Worm (Caenorhabditis elegans): ENCODE measurements around the gene ugt-63.

The ugt-63 gene

DNA sequence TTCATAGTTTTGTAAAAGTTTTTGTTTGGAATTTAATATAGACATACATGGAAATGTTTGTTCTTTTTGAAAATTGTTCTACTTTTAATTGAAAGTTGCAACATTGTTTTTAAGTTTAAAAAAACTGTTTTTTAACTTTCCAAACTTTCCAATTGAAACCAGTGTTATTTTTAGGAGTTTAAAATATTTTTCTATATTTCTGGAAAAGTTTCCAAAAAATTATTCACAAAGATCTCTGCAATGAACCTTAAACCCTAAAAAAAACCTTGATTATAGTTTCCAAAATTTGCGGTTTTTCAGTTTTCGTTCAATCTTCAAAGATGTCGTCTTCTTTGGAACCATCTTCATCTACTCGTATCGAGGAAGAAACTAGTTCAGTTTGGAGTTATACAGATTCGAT lies 21.9 kb upstream of the ugt-63 start, which contains the start of gene F14F9.4:
TSS of gene F14F9.4 (plus strand) at position 301 of the 400 bp plus-strand sequence.
- TF ChIP-seq ets-5 (GFP tag; IDR thresholded peaks at IDR 0.05) (no peak), hpl-2 (GFP tag; optimal IDR thresholded peaks at IDR 0.05) (no peak), sox-4 (tag; optimal IDR thresholded peaks at IDR 0.05) (no peak), unc-62 (GFP tag; optimal IDR thresholded peaks at IDR 0.05) (no peak)

DNA sequence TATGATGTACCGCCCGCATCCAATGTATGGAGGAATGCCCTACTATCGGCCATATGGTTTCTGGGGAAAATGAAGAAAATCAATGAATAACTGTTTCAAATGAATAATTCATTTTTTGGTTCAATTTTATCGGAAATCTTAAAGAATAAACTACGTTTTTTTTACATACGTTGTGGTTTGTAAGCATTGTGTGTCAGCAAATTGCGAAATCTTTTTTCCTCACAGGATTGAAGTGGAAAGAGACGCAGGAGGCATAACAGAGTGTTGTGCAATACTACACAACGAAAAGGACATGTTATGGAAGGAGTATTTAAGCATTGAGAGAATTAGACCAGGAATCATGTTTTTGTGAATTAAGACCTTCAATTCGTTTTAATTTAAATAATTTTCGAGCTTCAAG lies 20.8 kb upstream of the ugt-63 start:
- TF ChIP-seq mdl-1 (tag; optimal IDR thresholded peaks at IDR 0.05) (no peak), dsc-1 (tag; optimal IDR thresholded peaks at IDR 0.05) (no peak), lin-39 (tag; optimal IDR thresholded peaks at IDR 0.05) (no peak), snpc-4 (tag; optimal IDR thresholded peaks at IDR 0.05) (no peak), lin-35 (GFP tag; optimal IDR thresholded peaks at IDR 0.05) (peak; percentile 21 to 42), sox-4 (tag; optimal IDR thresholded peaks at IDR 0.05) (no peak), ceh-8 (GFP tag; optimal IDR thresholded peaks at IDR 0.05) (no peak), efl-1 (optimal IDR thresholded peaks at IDR 0.05) (peak; percentile 38 to 65), efl-1 (GFP tag; optimal IDR thresholded peaks at IDR 0.05 in 1 of 2) (peak; percentile 45 to 48), lir-3 (tag; optimal IDR thresholded peaks at IDR 0.05; ENCODE audit: poor library complexity) (no peak), ces-1 (GFP tag; optimal IDR thresholded peaks at IDR 0.05) (no peak), rnt-1 (tag; optimal IDR thresholded peaks at IDR 0.05) (peak; percentile 51), nhr-47 (tag; optimal IDR thresholded peaks at IDR 0.05) (peak; percentile 23), nhr-237 (tag; optimal IDR thresholded peaks at IDR 0.05) (peak; percentile 22), aha-1 (tag; optimal IDR thresholded peaks at IDR 0.05) (no peak), zip-4 (GFP tag; optimal IDR thresholded peaks at IDR 0.05) (peak; percentile 68), ceh-90 (tag; optimal IDR thresholded peaks at IDR 0.05) (no peak), skn-1 (tag; optimal IDR thresholded peaks at IDR 0.05) (peak; percentile 96), elt-2 (tag; optimal IDR thresholded peaks at IDR 0.05) (no peak), blmp-1 (tag; optimal IDR thresholded peaks at IDR 0.05) (peak; percentile 4), fkh-8 (tag; optimal IDR thresholded peaks at IDR 0.05) (peak; percentile 34), fkh-4 (tag; optimal IDR thresholded peaks at IDR 0.05; ENCODE audit: borderline replicate concordance) (no peak), fos-1 (tag; optimal IDR thresholded peaks at IDR 0.05) (no peak), nhr-85 (tag) (peak; percentile 63), irx-1 (tag; optimal IDR thresholded peaks at IDR 0.05) (no peak), swsn-7 (tag; optimal IDR thresholded peaks at IDR 0.05) (peak; percentile 11), ceh-88 (GFP tag; IDR thresholded peaks at IDR 0.05) (no peak), nhr-20 (tag; optimal IDR thresholded peaks at IDR 0.05) (peak; percentile 32), nhr-12 (tag; optimal IDR thresholded peaks at IDR 0.05) (no peak), alr-1 (tag; optimal IDR thresholded peaks at IDR 0.05; ENCODE audit: borderline replicate concordance) (no peak), isw-1 (GFP tag; IDR thresholded peaks at IDR 0.05) (no peak; the same call in 1 of the 2 replicates), C16A3.4 (tag; optimal IDR thresholded peaks at IDR 0.05) (peak; percentile 23), F16B12.6 (tag; optimal IDR thresholded peaks at IDR 0.05) (no peak), lsy-2 (tag; optimal IDR thresholded peaks at IDR 0.05) (peak in 1 of 2 experiments; percentile 71), nhr-77 (tag; optimal IDR thresholded peaks at IDR 0.05) (no peak), fkh-10 (GFP tag; optimal IDR thresholded peaks at IDR 0.05) (no peak), jun-1 (tag; optimal IDR thresholded peaks at IDR 0.05) (peak; percentile 22), elt-3 (tag; optimal IDR thresholded peaks at IDR 0.05) (no peak), unc-98 (GFP tag; IDR thresholded peaks at IDR 0.05) (no peak), nhr-11 (tag; optimal IDR thresholded peaks at IDR 0.05) (no peak), ceh-82 (tag; optimal IDR thresholded peaks at IDR 0.05) (peak; percentile 51 to 77 (median 55)), nhr-76 (tag; optimal IDR thresholded peaks at IDR 0.05) (no peak), mep-1 (tag; optimal IDR thresholded peaks at IDR 0.05) (peak; percentile 51), nhr-28 (tag; optimal IDR thresholded peaks at IDR 0.05) (no peak), mab-9 (GFP tag; IDR thresholded peaks at IDR 0.05) (no peak), unc-30 (tag; optimal IDR thresholded peaks at IDR 0.05) (no peak), dpl-1 (GFP tag; optimal IDR thresholded peaks at IDR 0.05) (peak in 1 of 3 experiments; percentile 36), xbp-1 (tag; optimal IDR thresholded peaks at IDR 0.05) (peak; percentile 17), nhr-19 (GFP tag; conservative IDR thresholded peaks at IDR 0.05) (no peak)
